Fruit fly (Drosophila melanogaster): ENCODE data around the gene Sytbeta.
A peak's percentile ranks its signal among the peaks of the same experiment; 100 is the strongest.

The Sytbeta gene

dm6 chr3L:14999284-15000019 is 65.3 kb downstream of the Sytbeta start, which contains the start of the genes mRpL39 and Prosbeta2 (continued):
- TF ChIP-seq Hr39 (GFP tag; optimal IDR thresholded peaks at IDR 0.05) (no peak), topi (GFP tag; optimal IDR thresholded peaks at IDR 0.05) (peak; percentile 33), CG7368 (GFP tag; optimal IDR thresholded peaks at IDR 0.05) (no peak), dac (GFP tag; optimal IDR thresholded peaks at IDR 0.05) (no peak), CG6163 (GFP tag; IDR thresholded peaks at IDR 0.05) (no peak), Smox (GFP tag; optimal IDR thresholded peaks at IDR 0.05) (no peak), CG6854 (GFP tag; optimal IDR thresholded peaks at IDR 0.05) (no peak)

- TF ChIP-seq fkh (GFP tag; optimal IDR thresholded peaks at IDR 0.05) = peak; percentile 55
- TF ChIP-seq vri (GFP tag; optimal IDR thresholded peaks at IDR 0.05) = peak; percentile 76
- TF ChIP-seq CG7368 (GFP tag; optimal IDR thresholded peaks at IDR 0.05) = no peak
- TF ChIP-seq Eip75B (GFP tag; optimal IDR thresholded peaks at IDR 0.05) = no peak
- TF ChIP-seq dsx (GFP tag; optimal IDR thresholded peaks at IDR 0.05; ENCODE audit: poor library complexity, severe bottlenecking) = no peak
- TF ChIP-seq CG11294 (GFP tag; IDR thresholded peaks at IDR 0.05) = no peak
- TF ChIP-seq svp (GFP tag) = peak; percentile 75
- TF ChIP-seq CG8319 (GFP tag; optimal IDR thresholded peaks at IDR 0.05) = no peak
- no peak for TF ChIP-seq Met (GFP tag; optimal IDR thresholded peaks at IDR 0.05)
- no peak for TF ChIP-seq Lpt (GFP tag; optimal IDR thresholded peaks at IDR 0.05)
- no peak for TF ChIP-seq CG34406 (GFP tag; optimal IDR thresholded peaks at IDR 0.05)
- no peak for TF ChIP-seq dac (GFP tag; optimal IDR thresholded peaks at IDR 0.05)
Measured at dm6 chr3L:14992807-14993206, 72.0 kb downstream of the Sytbeta start.

dm6 chr3L:14992025-14992424 is 72.8 kb downstream of the Sytbeta start, which contains the start of gene Zip71B:
TSS of gene Zip71B (plus strand) at chr3L:14992289.
- TF ChIP-seq Met (GFP tag; optimal IDR thresholded peaks at IDR 0.05) (no peak), vri (GFP tag; optimal IDR thresholded peaks at IDR 0.05) (peak; percentile 25), CG6854 (GFP tag; optimal IDR thresholded peaks at IDR 0.05) (peak; percentile 55), CG8632 (GFP tag; optimal IDR thresholded peaks at IDR 0.05) (no peak), dac (GFP tag; optimal IDR thresholded peaks at IDR 0.05) (no peak), Eip93F (GFP tag; optimal IDR thresholded peaks at IDR 0.05) (no peak), Hr38 (GFP tag; optimal IDR thresholded peaks at IDR 0.05) (no peak), Gug (GFP tag; IDR thresholded peaks at IDR 0.05) (no peak), topi (GFP tag; optimal IDR thresholded peaks at IDR 0.05) (no peak), CG4318 (GFP tag; optimal IDR thresholded peaks at IDR 0.05) (no peak), achi (GFP tag; optimal IDR thresholded peaks at IDR 0.05) (peak; percentile 91), eg (GFP tag; IDR thresholded peaks at IDR 0.05) (no peak), CG6276 (GFP tag; optimal IDR thresholded peaks at IDR 0.05) (no peak), CG34406 (GFP tag; optimal IDR thresholded peaks at IDR 0.05) (no peak), CG3032 (tag; optimal IDR thresholded peaks at IDR 0.05) (no peak)

- TF ChIP-seq CG1621 (tag; optimal IDR thresholded peaks at IDR 0.05) (no peak), svp (GFP tag) (peak; percentile 91), CG6276 (GFP tag; optimal IDR thresholded peaks at IDR 0.05) (no peak)
Measured at dm6 chr3L:14989879-14990278, 74.9 kb downstream of the Sytbeta start.

- TF ChIP-seq salr (GFP tag; optimal IDR thresholded peaks at IDR 0.05) = no peak
- TF ChIP-seq Hr38 (GFP tag; optimal IDR thresholded peaks at IDR 0.05) = no peak
- TF ChIP-seq CG10669 (GFP tag; optimal IDR thresholded peaks at IDR 0.05) = no peak
- TF ChIP-seq vri (GFP tag; optimal IDR thresholded peaks at IDR 0.05) = no peak
- no peak for TF ChIP-seq CG6792 (GFP tag; optimal IDR thresholded peaks at IDR 0.05)
- TF ChIP-seq CG6854 (GFP tag; optimal IDR thresholded peaks at IDR 0.05) = no peak
- peak; percentile 83 for TF ChIP-seq fkh (GFP tag; optimal IDR thresholded peaks at IDR 0.05)
- no peak for TF ChIP-seq svp (GFP tag)
Measured at dm6 chr3L:14988231-14988630, 76.5 kb downstream of the Sytbeta start.
